Fruit fly (Drosophila melanogaster) whole organism, prepupa: ENCODE data around the gene CG15543.

Experiments
- Blimp-1 ChIP-seq: fragments of 200-800 bp; sonication (Bioruptor generic); optimal IDR thresholded peaks from 3 replicates; lab custom pipeline; 2017; ENCODE audit warnings: missing biosample characterization, missing genetic modification characterization, mild to moderate bottlenecking, moderate library complexity, missing genetic modification reagents
- CG10631 ChIP-seq: fragments of 200-800 bp; sonication (Bioruptor generic); optimal IDR thresholded peaks from 2 replicates; lab custom pipeline; 2016; ENCODE audit warnings: missing biosample characterization, missing genetic modification characterization
- CG10669 ChIP-seq: fragments of 200-800 bp; sonication (Bioruptor generic); optimal IDR thresholded peaks from 3 replicates; lab custom pipeline; 2018; ENCODE audit warnings: missing biosample characterization, mild to moderate bottlenecking, missing genetic modification characterization, moderate library complexity
- CG11902 ChIP-seq: fragments of 200-800 bp; sonication (Bioruptor generic); optimal IDR thresholded peaks from 3 replicates; lab custom pipeline; 2016; ENCODE audit warnings: missing biosample characterization, missing genetic modification characterization
- CG15336 ChIP-seq: fragments of 200-800 bp; sonication (Bioruptor generic); IDR thresholded peaks from 2 replicates; pipeline ENCODE4 v1.3.6; 2022; ENCODE audit warnings: missing biosample characterization, missing genetic modification characterization
- CG16779 ChIP-seq: fragments of 200-800 bp; sonication (Bioruptor generic); optimal IDR thresholded peaks from 3 replicates; lab custom pipeline; 2017; ENCODE audit warnings: missing biosample characterization, mild to moderate bottlenecking, missing genetic modification characterization
- CG3032 ChIP-seq: fragments of 200-800 bp; optimal IDR thresholded peaks from 2 replicates; lab custom pipeline; 2019; ENCODE audit warnings: missing biosample characterization, mild to moderate bottlenecking, missing genetic modification characterization, moderate library complexity
- CG32006 ChIP-seq: fragments of 200-800 bp; sonication (Bioruptor generic); optimal IDR thresholded peaks from 3 replicates; lab custom pipeline; 2017; ENCODE audit warnings: missing biosample characterization, mild to moderate bottlenecking, missing genetic modification characterization
- CG34406 ChIP-seq: fragments of 200-800 bp; sonication (Bioruptor generic); optimal IDR thresholded peaks from 3 replicates; lab custom pipeline; 2016; ENCODE audit warnings: missing biosample characterization, missing genetic modification characterization
- CG3919 ChIP-seq: fragments of 200-800 bp; sonication (Bioruptor generic); optimal IDR thresholded peaks from 3 replicates; lab custom pipeline; 2016; ENCODE audit warnings: missing biosample characterization, missing genetic modification characterization
- CG6163 ChIP-seq: fragments of 200-800 bp; sonication (Bioruptor generic); IDR thresholded peaks from 3 replicates; pipeline ENCODE4 v1.3.6; 2022; ENCODE audit warnings: missing biosample characterization, missing genetic modification characterization
- CG6276 ChIP-seq: fragments of 200-800 bp; sonication (Bioruptor generic); optimal IDR thresholded peaks from 2 replicates; lab custom pipeline; 2017; ENCODE audit warnings: missing biosample characterization, mild to moderate bottlenecking, missing genetic modification characterization
- CG6792 ChIP-seq: fragments of 200-800 bp; sonication (Bioruptor generic); optimal IDR thresholded peaks from 3 replicates; lab custom pipeline; 2016; ENCODE audit warnings: missing biosample characterization, missing genetic modification characterization
- CG6808 ChIP-seq: fragments of 200-800 bp; sonication (Bioruptor generic); optimal IDR thresholded peaks from 3 replicates; lab custom pipeline; 2017; ENCODE audit warnings: missing biosample characterization, missing genetic modification characterization, mild to moderate bottlenecking, moderate library complexity, missing genetic modification reagents
- CG6854 ChIP-seq: fragments of 200-800 bp; sonication (Bioruptor generic); optimal IDR thresholded peaks from 2 replicates; lab custom pipeline; 2017; ENCODE audit warnings: missing biosample characterization, mild to moderate bottlenecking, missing genetic modification characterization
- CG7368 ChIP-seq: fragments of 200-800 bp; sonication (Bioruptor generic); optimal IDR thresholded peaks from 3 replicates; lab custom pipeline; 2016; ENCODE audit warnings: missing biosample characterization, missing genetic modification characterization
- CG8119 ChIP-seq: fragments of 200-800 bp; sonication (Bioruptor generic); IDR thresholded peaks from 3 replicates; pipeline ENCODE4 v1.3.6; 2022; ENCODE audit warnings: missing biosample characterization, missing genetic modification characterization
- CG8632 ChIP-seq: fragments of 200-800 bp; sonication (Bioruptor generic); optimal IDR thresholded peaks from 3 replicates; lab custom pipeline; 2016; ENCODE audit warnings: missing biosample characterization, missing genetic modification characterization
- CG9139 ChIP-seq: fragments of 200-800 bp; sonication (Bioruptor generic); optimal IDR thresholded peaks from 3 replicates; lab custom pipeline; 2017; ENCODE audit warnings: missing biosample characterization, mild to moderate bottlenecking, missing genetic modification characterization
- Eip78C ChIP-seq: fragments of 200-800 bp; sonication (Bioruptor generic); peaks from one replicate; lab custom pipeline; 2016; ENCODE audit warnings: missing biosample characterization, missing genetic modification characterization
- Ets21C ChIP-seq: fragments of 200-800 bp; sonication (Bioruptor generic); optimal IDR thresholded peaks from 3 replicates; lab custom pipeline; 2016; ENCODE audit warnings: missing biosample characterization, missing genetic modification characterization
- Ets96B ChIP-seq: fragments of 200-800 bp; optimal IDR thresholded peaks from 2 replicates; lab custom pipeline; 2019; ENCODE audit warnings: missing biosample characterization, mild to moderate bottlenecking, missing genetic modification characterization, moderate library complexity
- Gug ChIP-seq: fragments of 200-800 bp; sonication (Bioruptor generic); IDR thresholded peaks from 2 replicates; pipeline ENCODE4 v1.3.6; 2022; ENCODE audit warnings: missing biosample characterization, missing genetic modification characterization
- Hr38 ChIP-seq: sonication (Bioruptor generic); optimal IDR thresholded peaks from 2 replicates; lab custom pipeline; 2016; ENCODE audit warnings: missing biosample characterization, missing genetic modification characterization
- Hr39 ChIP-seq: fragments of 200-800 bp; sonication (Bioruptor generic); optimal IDR thresholded peaks from 2 replicates; lab custom pipeline; 2016; ENCODE audit warnings: missing biosample characterization, missing genetic modification characterization
- Hr4 ChIP-seq: fragments of 200-800 bp; sonication (Bioruptor generic); optimal IDR thresholded peaks from 3 replicates; lab custom pipeline; 2016; ENCODE audit warnings: missing biosample characterization, missing genetic modification characterization
- Lpt ChIP-seq: fragments of 200-800 bp; sonication (Bioruptor generic); optimal IDR thresholded peaks from 3 replicates; lab custom pipeline; 2016; ENCODE audit warnings: missing biosample characterization, missing genetic modification characterization
- Met ChIP-seq: fragments of 200-800 bp; sonication (Bioruptor generic); optimal IDR thresholded peaks from 3 replicates; lab custom pipeline; 2016; ENCODE audit warnings: missing biosample characterization, missing genetic modification characterization
- OdsH ChIP-seq: fragments of 200-800 bp; sonication (Bioruptor generic); optimal IDR thresholded peaks from 3 replicates; lab custom pipeline; 2016; ENCODE audit warnings: missing biosample characterization, missing genetic modification characterization
- Smox ChIP-seq: fragments of 200-800 bp; sonication (Bioruptor generic); optimal IDR thresholded peaks from 3 replicates; lab custom pipeline; 2016; ENCODE audit warnings: missing biosample characterization, missing genetic modification characterization
- Sox102F ChIP-seq: fragments of 200-800 bp; sonication (Bioruptor generic); optimal IDR thresholded peaks from 2 replicates; lab custom pipeline; 2016; ENCODE audit warnings: missing biosample characterization, mild to moderate bottlenecking, missing genetic modification characterization
- Sox14 ChIP-seq: fragments of 200-800 bp; sonication (Bioruptor generic); optimal IDR thresholded peaks from 3 replicates; lab custom pipeline; 2016; ENCODE audit warnings: missing biosample characterization, missing genetic modification characterization
- achi ChIP-seq: fragments of 200-800 bp; sonication (Bioruptor generic); optimal IDR thresholded peaks from 3 replicates; lab custom pipeline; 2016; ENCODE audit warnings: missing biosample characterization, missing genetic modification characterization
- acj6 ChIP-seq: fragments of 200-800 bp; sonication (Bioruptor generic); optimal IDR thresholded peaks from 3 replicates; lab custom pipeline; 2016; ENCODE audit warnings: missing biosample characterization, missing genetic modification characterization
- cyc ChIP-seq: fragments of 200-800 bp; sonication (Bioruptor generic); optimal IDR thresholded peaks from 3 replicates; lab custom pipeline; 2016; ENCODE audit warnings: missing biosample characterization, missing genetic modification characterization
- dac ChIP-seq: fragments of 200-800 bp; sonication (Bioruptor generic); optimal IDR thresholded peaks from 2 replicates; lab custom pipeline; 2017; ENCODE audit warnings: missing biosample characterization, mild to moderate bottlenecking, missing genetic modification characterization
- dsx ChIP-seq: fragments of 200-800 bp; optimal IDR thresholded peaks from 3 replicates; lab custom pipeline; 2019; ENCODE audit warnings: missing biosample characterization, mild to moderate bottlenecking, missing genetic modification characterization, moderate library complexity; ENCODE audit not compliant: poor library complexity, severe bottlenecking
- fd59A ChIP-seq: fragments of 200-800 bp; sonication (Bioruptor generic); optimal IDR thresholded peaks from 2 replicates; lab custom pipeline; 2017; ENCODE audit warnings: missing biosample characterization, mild to moderate bottlenecking, missing genetic modification characterization, missing genetic modification reagents
- fkh ChIP-seq: fragments of 200-800 bp; sonication (Bioruptor generic); optimal IDR thresholded peaks from 3 replicates; lab custom pipeline; 2017; ENCODE audit warnings: missing biosample characterization, mild to moderate bottlenecking, missing genetic modification characterization, moderate library complexity
- lz ChIP-seq: fragments of 200-800 bp; sonication (Bioruptor generic); optimal IDR thresholded peaks from 3 replicates; lab custom pipeline; 2016; ENCODE audit warnings: missing biosample characterization, missing genetic modification characterization
- net ChIP-seq: fragments of 200-800 bp; sonication (Bioruptor generic); optimal IDR thresholded peaks from 3 replicates; lab custom pipeline; 2016; ENCODE audit warnings: missing biosample characterization, missing genetic modification characterization
- pdm3 ChIP-seq: fragments of 200-800 bp; sonication (Bioruptor generic); optimal IDR thresholded peaks from 3 replicates; lab custom pipeline; 2016; ENCODE audit warnings: missing biosample characterization, missing genetic modification characterization
- spab ChIP-seq: fragments of 200-800 bp; sonication (Bioruptor generic); optimal IDR thresholded peaks from 2 replicates; lab custom pipeline; 2017; ENCODE audit warnings: missing biosample characterization, mild to moderate bottlenecking, missing genetic modification characterization, missing genetic modification reagents
- svp ChIP-seq: fragments of 200-800 bp; sonication (Bioruptor generic); peaks from one replicate; lab custom pipeline; 2016; ENCODE audit warnings: missing biosample characterization, missing genetic modification characterization

CG15543 gene

DNA sequence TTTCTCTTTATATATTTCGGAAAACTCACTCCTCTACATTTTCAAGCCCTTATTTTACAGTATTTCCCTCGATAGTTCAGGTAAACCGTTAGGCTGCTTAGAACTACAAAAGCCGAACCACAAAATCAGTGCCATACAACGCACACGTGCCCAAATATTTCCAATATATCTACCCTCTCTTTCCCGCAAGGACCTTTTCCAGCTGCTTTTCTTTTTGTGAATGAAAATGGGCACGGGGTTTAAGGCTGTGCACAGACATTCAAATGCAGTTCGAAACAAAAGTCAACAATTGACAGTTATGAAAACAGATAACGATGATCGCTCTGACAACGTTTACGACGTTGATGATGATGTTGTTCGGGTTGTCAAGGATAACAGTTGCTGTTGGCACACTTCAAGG is 19.6 kb downstream of the CG15543 start:
- TF ChIP-seq CG10631 (GFP tag; lab: Kevin White, UChicago) (no peak), Hr39 (no peak), Blimp-1 (GFP tag; lab: Kevin White, UChicago) (no peak), Smox (GFP tag; lab: Kevin White, UChicago) (no peak), achi (GFP tag; lab: Kevin White, UChicago) (no peak), Lpt (GFP tag; lab: Kevin White, UChicago) (no peak), svp (GFP tag; lab: Kevin White, UChicago) (no peak), Ets21C (no peak), CG6792 (GFP tag; lab: Kevin White, UChicago) (no peak), CG6808 (GFP tag; lab: Kevin White, UChicago) (no peak), Met (no peak), dac (no peak)
- TF ChIP-seq, all 60 proteins: peak for 0

- TF ChIP-seq CG11902 (no peak), cyc (no peak), Gug (GFP tag; lab: Robert Waterston, UW) (no peak), pdm3 (peak; percentile 9), dac (no peak), CG6808 (GFP tag; lab: Kevin White, UChicago) (no peak), svp (GFP tag; lab: Kevin White, UChicago) (peak; percentile 65), CG10669 (GFP tag; lab: Kevin White, UChicago) (no peak), net (GFP tag; lab: Kevin White, UChicago) (no peak), Sox14 (GFP tag; lab: Kevin White, UChicago) (peak; percentile 13), Sox102F (GFP tag; lab: Kevin White, UChicago) (no peak), CG7368 (GFP tag; lab: Kevin White, UChicago) (no peak), Eip78C (GFP tag; lab: Kevin White, UChicago) (peak; percentile 47), Blimp-1 (GFP tag; lab: Kevin White, UChicago) (no peak), spab (GFP tag; lab: Kevin White, UChicago) (no peak), CG8119 (GFP tag; lab: Robert Waterston, UW) (no peak), CG15336 (GFP tag; lab: Robert Waterston, UW) (no peak), Lpt (GFP tag; lab: Kevin White, UChicago) (no peak), OdsH (GFP tag; lab: Kevin White, UChicago) (no peak), CG10631 (GFP tag; lab: Kevin White, UChicago) (no peak), CG6276 (GFP tag; lab: Kevin White, UChicago) (no peak), Hr38 (GFP tag; lab: Kevin White, UChicago) (no peak), CG3032 (tag; lab: Kevin White, UChicago) (no peak), acj6 (GFP tag; lab: Kevin White, UChicago) (no peak), CG3919 (GFP tag; lab: Kevin White, UChicago) (no peak), Hr39 (no peak), CG32006 (no peak), lz (GFP tag; lab: Kevin White, UChicago) (no peak), Hr4 (GFP tag; lab: Kevin White, UChicago) (no peak), fd59A (GFP tag; lab: Kevin White, UChicago) (no peak), fkh (peak; percentile 32), Ets96B (tag; lab: Kevin White, UChicago) (no peak), CG6163 (peak; percentile 11; the same call in 1 of the 3 replicates), CG16779 (tag; lab: Kevin White, UChicago) (no peak), CG8632 (GFP tag; lab: Kevin White, UChicago) (no peak), CG34406 (no peak), CG9139 (GFP tag; lab: Kevin White, UChicago) (no peak), dsx (GFP tag; lab: Kevin White, UChicago) (peak; percentile 55), CG6792 (GFP tag; lab: Kevin White, UChicago) (no peak), Ets21C (no peak), achi (GFP tag; lab: Kevin White, UChicago) (no peak), CG6854 (GFP tag; lab: Kevin White, UChicago) (no peak)
- TF ChIP-seq, all 60 proteins: peak for 7
Observed at dm6 chr3R:30764121-30764520, 21.4 kb downstream of the CG15543 start.
